Worm (Caenorhabditis elegans) whole organism, L3 larva: Measurements from ENCODE around the gene cyh-1.

Experiments used
- ama-1 ChIP-seq: fragments of 150-350 bp; optimal IDR thresholded peaks from 2 replicates; lab custom pipeline; 2018
- ceh-28 ChIP-seq: fragments of 150-350 bp; optimal IDR thresholded peaks from 2 replicates; lab custom pipeline; 2014; ENCODE audit warnings: missing biosample characterization, missing genetic modification reagents, missing genetic modification characterization
- egl-27 ChIP-seq: sonication (generic microtip); optimal IDR thresholded peaks from 4 replicates; lab custom pipeline; 2017; ENCODE audit warnings: missing biosample characterization, missing genetic modification reagents, missing genetic modification characterization
- fos-1 ChIP-seq: fragments of 150-350 bp; optimal IDR thresholded peaks from 2 replicates; lab custom pipeline; 2014; ENCODE audit warnings: missing biosample characterization, missing genetic modification characterization
- lin-15B ChIP-seq: fragments of 150-350 bp; optimal IDR thresholded peaks from 2 replicates; lab custom pipeline; 2014; ENCODE audit warnings: missing biosample characterization, missing genetic modification characterization
- lin-39 ChIP-seq: fragments of 150-350 bp; optimal IDR thresholded peaks from 2 replicates; lab custom pipeline; 2018; ENCODE audit warnings: missing biosample characterization, missing genetic modification reagents, missing genetic modification characterization
- lsy-12 ChIP-seq: sonication (generic microtip); optimal IDR thresholded peaks from 2 replicates; lab custom pipeline; 2016; ENCODE audit warnings: mild to moderate bottlenecking, missing genetic modification characterization, missing compliant biosample characterization
- nfya-1 ChIP-seq: sonication (generic microtip); optimal IDR thresholded peaks from 2 replicates; lab custom pipeline; 2017; ENCODE audit warnings: missing genetic modification characterization, mild to moderate bottlenecking, missing compliant biosample characterization, antibody characterized with exemption, moderate library complexity; ENCODE audit not compliant: insufficient read depth
- nhr-237 ChIP-seq: fragments of 150-350 bp; optimal IDR thresholded peaks from 2 replicates; lab custom pipeline; 2014; ENCODE audit warnings: missing biosample characterization, missing genetic modification characterization
- sea-2 ChIP-seq: fragments of 150-350 bp; sonication (generic microtip); optimal IDR thresholded peaks from 4 replicates; lab custom pipeline; 2014; ENCODE audit warnings: missing biosample characterization, missing genetic modification reagents, missing genetic modification characterization
- skn-1 ChIP-seq: fragments of 150-350 bp; optimal IDR thresholded peaks from 2 replicates; lab custom pipeline; 2014; ENCODE audit warnings: missing biosample characterization, missing genetic modification characterization
- unc-62 ChIP-seq: fragments of 150-350 bp; sonication (generic microtip); optimal IDR thresholded peaks from 4 replicates; lab custom pipeline; 2014; ENCODE audit warnings: missing biosample characterization, missing genetic modification reagents, missing genetic modification characterization

DNA sequence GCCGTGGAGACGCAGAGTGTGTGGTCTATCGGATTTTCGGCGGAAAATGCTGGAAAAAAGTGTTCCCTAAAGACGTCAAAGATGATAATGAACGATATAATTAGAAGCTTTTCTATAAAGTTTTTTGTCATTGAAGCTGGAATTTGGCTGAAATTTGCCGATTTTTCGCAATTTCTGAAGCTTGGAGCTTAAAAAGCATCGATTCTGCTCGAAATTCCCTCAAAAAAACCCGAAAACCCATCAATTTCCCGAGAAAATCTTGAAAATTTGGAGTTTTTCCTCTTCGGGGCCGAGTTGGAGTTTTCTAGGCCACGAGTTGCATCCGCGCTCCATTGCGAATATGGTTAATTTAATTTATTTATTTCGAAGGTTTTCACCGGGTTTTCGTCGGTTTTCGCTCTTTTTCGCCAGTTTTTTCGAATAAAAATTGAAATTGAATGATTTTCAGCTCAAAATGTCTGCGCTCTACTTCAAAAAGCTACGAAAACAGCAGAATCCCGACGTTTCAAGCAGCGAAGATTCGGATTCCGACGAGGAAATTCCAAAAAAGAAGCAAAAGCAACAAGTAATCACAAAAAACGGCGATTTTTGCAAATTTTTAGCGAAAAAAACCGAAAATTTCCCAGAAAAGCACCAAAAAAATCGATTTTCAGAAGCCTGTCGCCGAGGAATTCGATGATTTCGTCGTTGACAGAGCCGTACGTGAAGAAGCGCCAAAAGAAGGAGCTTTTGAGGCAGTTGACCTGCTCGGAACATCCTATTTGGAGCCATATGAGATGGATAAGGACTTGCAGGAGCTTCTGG, 2.1 kb upstream of the cyh-1 start, which contains the start of the genes col-71 and Y49F6B.2:
- TF ChIP-seq ama-1 (no peak), nhr-237 (no peak), sea-2 (no peak), nfya-1 (tag; lab: Kevin White, UChicago) (peak; percentile 67), lin-15B (tag; lab: Kevin White, UChicago) (peak; percentile 94), unc-62 (GFP tag; lab: Kevin White, UChicago) (no peak), fos-1 (tag; lab: Kevin White, UChicago) (no peak), lsy-12 (tag; lab: Kevin White, UChicago) (no peak), skn-1 (peak; percentile 30), ceh-28 (tag; lab: Kevin White, UChicago) (peak; percentile 47), egl-27 (no peak), lin-39 (tag; lab: Kevin White, UChicago) (peak; percentile 68)
